Fruit fly (Drosophila melanogaster) whole organism, embryonic: ENCODE results near the gene CG1233.

Experiments
- Asciz ChIP-seq: fragments of 200-800 bp; sonication (Bioruptor generic); optimal IDR thresholded peaks from 2 replicates; lab custom pipeline; 2017; ENCODE audit warnings: missing biosample characterization, mild to moderate bottlenecking, missing genetic modification characterization, missing genetic modification reagents
- Atf6 ChIP-seq: fragments of 200-800 bp; sonication (Bioruptor generic); IDR thresholded peaks from 2 replicates; pipeline ENCODE4 v1.3.6; 2022; ENCODE audit warnings: missing biosample characterization, missing genetic modification characterization
- Bteb2 ChIP-seq: fragments of 200-800 bp; sonication (Bioruptor generic); optimal IDR thresholded peaks from 2 replicates; lab custom pipeline; 2016; ENCODE audit warnings: missing biosample characterization, missing genetic modification characterization
- CG10543 ChIP-seq: fragments of 200-800 bp; sonication (Bioruptor generic); optimal IDR thresholded peaks from 3 replicates; lab custom pipeline; 2017; ENCODE audit warnings: missing biosample characterization, mild to moderate bottlenecking, missing genetic modification characterization, moderate library complexity
- CG10565 ChIP-seq: fragments of 200-800 bp; sonication (Bioruptor generic); optimal IDR thresholded peaks from 3 replicates; lab custom pipeline; 2016; ENCODE audit warnings: missing biosample characterization, mild to moderate bottlenecking, missing genetic modification characterization
- CG10979 ChIP-seq: fragments of 200-800 bp; sonication (Bioruptor generic); optimal IDR thresholded peaks from 2 replicates; lab custom pipeline; 2018; ENCODE audit warnings: missing biosample characterization, mild to moderate bottlenecking, missing genetic modification characterization, moderate library complexity
- CG11093 ChIP-seq: fragments of 200-800 bp; sonication (Bioruptor generic); IDR thresholded peaks from 3 replicates; pipeline ENCODE4 v1.3.6; 2022; ENCODE audit warnings: missing biosample characterization, missing genetic modification characterization
- CG11456 ChIP-seq: fragments of 200-800 bp; sonication (Bioruptor generic); IDR thresholded peaks from 3 replicates; pipeline ENCODE4 v1.3.6; 2022; ENCODE audit warnings: missing biosample characterization, missing genetic modification characterization
- CG12391 ChIP-seq: fragments of 200-800 bp; sonication (Bioruptor generic); optimal IDR thresholded peaks from 3 replicates; lab custom pipeline; 2018; ENCODE audit warnings: missing biosample characterization, mild to moderate bottlenecking, missing genetic modification characterization, moderate library complexity
- CG14441 ChIP-seq: fragments of 200-800 bp; sonication (Bioruptor generic); IDR thresholded peaks from 2 replicates; pipeline ENCODE4 v1.3.6; 2022; ENCODE audit warnings: missing biosample characterization, missing genetic modification characterization
- CG14860 ChIP-seq: fragments of 200-800 bp; sonication (Bioruptor generic); IDR thresholded peaks from 3 replicates; pipeline ENCODE4 v1.3.6; 2022; ENCODE audit warnings: missing biosample characterization, missing genetic modification characterization; ENCODE audit not compliant: partially characterized antibody
- CG16815 ChIP-seq: fragments of 200-800 bp; sonication (Bioruptor generic); optimal IDR thresholded peaks from 3 replicates; lab custom pipeline; 2017; ENCODE audit warnings: missing biosample characterization, mild to moderate bottlenecking, missing genetic modification characterization
- CG17385 ChIP-seq: fragments of 200-800 bp; sonication (Bioruptor generic); optimal IDR thresholded peaks from 3 replicates; lab custom pipeline; 2018; ENCODE audit warnings: missing biosample characterization, mild to moderate bottlenecking, missing genetic modification characterization
- CG18764 ChIP-seq: fragments of 200-800 bp; sonication (Bioruptor generic); optimal IDR thresholded peaks from 3 replicates; lab custom pipeline; 2016; ENCODE audit warnings: missing biosample characterization, missing genetic modification characterization
- CG31365 ChIP-seq: fragments of 200-800 bp; sonication (Bioruptor generic); optimal IDR thresholded peaks from 2 replicates; lab custom pipeline; 2018; ENCODE audit warnings: missing biosample characterization, mild to moderate bottlenecking, missing genetic modification characterization
- CG32772 ChIP-seq: fragments of 200-800 bp; sonication (Bioruptor generic); IDR thresholded peaks from 2 replicates; pipeline ENCODE4 v1.3.6; 2022; ENCODE audit warnings: missing biosample characterization, missing genetic modification characterization
- CG3407 ChIP-seq: fragments of 200-800 bp; sonication (Bioruptor generic); optimal IDR thresholded peaks from 2 replicates; lab custom pipeline; 2018; ENCODE audit warnings: missing biosample characterization, mild to moderate bottlenecking, missing genetic modification characterization
- CG43689 ChIP-seq: fragments of 200-800 bp; sonication (Bioruptor generic); IDR thresholded peaks from 2 replicates; pipeline ENCODE4 v1.3.6; 2022; ENCODE audit warnings: missing biosample characterization, missing genetic modification characterization
- CG6765 ChIP-seq: fragments of 200-800 bp; sonication (Bioruptor generic); optimal IDR thresholded peaks from 3 replicates; lab custom pipeline; 2017; ENCODE audit warnings: missing biosample characterization, mild to moderate bottlenecking, missing genetic modification characterization
- CG6791 ChIP-seq: fragments of 200-800 bp; sonication (Bioruptor generic); IDR thresholded peaks from 3 replicates; pipeline ENCODE4 v1.3.6; 2022; ENCODE audit warnings: missing biosample characterization, missing genetic modification characterization; ENCODE audit not compliant: partially characterized antibody
- CG7963 ChIP-seq: fragments of 200-800 bp; sonication (Bioruptor generic); IDR thresholded peaks from 3 replicates; pipeline ENCODE4 v1.3.6; 2022; ENCODE audit warnings: missing biosample characterization, missing genetic modification characterization; ENCODE audit not compliant: partially characterized antibody
- CG8290 ChIP-seq, 3 experiments: fragments of 200-800 bp; sonication (Bioruptor generic); optimal IDR thresholded peaks; 2 replicates each; lab custom pipeline; 2016 to 2019; ENCODE audit warnings: missing biosample characterization in 3 of 3, missing genetic modification characterization in 3 of 3, mild to moderate bottlenecking in 2 of 3, moderate library complexity in 1 of 3
- CG9932 ChIP-seq: fragments of 200-800 bp; sonication (Bioruptor generic); IDR thresholded peaks from 2 replicates; pipeline ENCODE4 v1.3.6; 2022; ENCODE audit warnings: missing biosample characterization, missing genetic modification characterization
- Chrac-16 ChIP-seq: fragments of 200-800 bp; sonication (Bioruptor generic); optimal IDR thresholded peaks from 3 replicates; lab custom pipeline; 2016; ENCODE audit warnings: missing biosample characterization, missing genetic modification characterization
- ERR ChIP-seq: fragments of 200-800 bp; sonication (Bioruptor generic); optimal IDR thresholded peaks from 2 replicates; lab custom pipeline; 2016; ENCODE audit warnings: missing biosample characterization, missing genetic modification characterization
- Fer1 ChIP-seq: fragments of 200-800 bp; sonication (Bioruptor generic); optimal IDR thresholded peaks from 2 replicates; lab custom pipeline; 2017; ENCODE audit warnings: missing biosample characterization, mild to moderate bottlenecking, missing genetic modification characterization
- HmgD ChIP-seq: fragments of 200-800 bp; sonication (Bioruptor generic); optimal IDR thresholded peaks from 3 replicates; lab custom pipeline; 2016; ENCODE audit warnings: missing biosample characterization, missing genetic modification characterization
- MTF-1 ChIP-seq: fragments of 200-800 bp; sonication (Bioruptor generic); optimal IDR thresholded peaks from 2 replicates; lab custom pipeline; 2018; ENCODE audit warnings: missing biosample characterization, mild to moderate bottlenecking, missing genetic modification characterization, borderline replicate concordance
- Neu2 ChIP-seq: fragments of 200-800 bp; sonication (Bioruptor generic); optimal IDR thresholded peaks from 3 replicates; lab custom pipeline; 2016; ENCODE audit warnings: missing biosample characterization, missing genetic modification characterization, borderline replicate concordance
- ash1 ChIP-seq: fragments of 200-800 bp; sonication (Bioruptor generic); optimal IDR thresholded peaks from 2 replicates; lab custom pipeline; 2018; ENCODE audit warnings: missing biosample characterization, mild to moderate bottlenecking, missing genetic modification characterization
- chinmo ChIP-seq: fragments of 200-800 bp; sonication (Bioruptor generic); IDR thresholded peaks from 4 replicates; pipeline ENCODE4 v1.3.6; 2022; ENCODE audit warnings: missing biosample characterization, missing genetic modification characterization; ENCODE audit not compliant: partially characterized antibody
- chn ChIP-seq: fragments of 200-800 bp; sonication (Bioruptor generic); optimal IDR thresholded peaks from 2 replicates; lab custom pipeline; 2016; ENCODE audit warnings: missing biosample characterization, missing genetic modification characterization
- croc ChIP-seq: fragments of 200-800 bp; sonication (Bioruptor generic); conservative IDR thresholded peaks from 3 replicates; pipeline ENCODE4 v1.3.6; 2022; ENCODE audit warnings: missing biosample characterization, missing genetic modification characterization
- dmrt11E ChIP-seq: fragments of 200-800 bp; sonication (Bioruptor generic); optimal IDR thresholded peaks from 3 replicates; lab custom pipeline; 2018; ENCODE audit warnings: missing biosample characterization, mild to moderate bottlenecking, missing genetic modification characterization, moderate library complexity
- gro ChIP-seq: fragments of 200-800 bp; sonication (Bioruptor generic); optimal IDR thresholded peaks from 2 replicates; lab custom pipeline; 2016; ENCODE audit warnings: missing biosample characterization, missing genetic modification characterization
- jigr1 ChIP-seq: fragments of 200-800 bp; sonication (Bioruptor generic); IDR thresholded peaks from 3 replicates; pipeline ENCODE4 v1.3.6; 2022; ENCODE audit warnings: missing biosample characterization, missing genetic modification characterization
- ken ChIP-seq: fragments of 200-800 bp; sonication (Bioruptor generic); IDR thresholded peaks from 3 replicates; pipeline ENCODE4 v1.3.6; 2022; ENCODE audit warnings: missing biosample characterization, missing genetic modification characterization
- luna ChIP-seq: fragments of 200-800 bp; sonication (Bioruptor generic); optimal IDR thresholded peaks from 2 replicates; lab custom pipeline; 2016; ENCODE audit warnings: missing biosample characterization, missing genetic modification characterization
- pb ChIP-seq: fragments of 200-800 bp; sonication (Bioruptor generic); optimal IDR thresholded peaks from 3 replicates; lab custom pipeline; 2016; ENCODE audit warnings: missing biosample characterization, missing genetic modification characterization
- pho ChIP-seq: fragments of 200-800 bp; sonication (Bioruptor generic); optimal IDR thresholded peaks from 2 replicates; lab custom pipeline; 2016; ENCODE audit warnings: missing biosample characterization, missing genetic modification characterization
- phol ChIP-seq: fragments of 200-800 bp; sonication (Bioruptor generic); optimal IDR thresholded peaks from 3 replicates; lab custom pipeline; 2018; ENCODE audit warnings: missing biosample characterization, mild to moderate bottlenecking, missing genetic modification characterization, moderate library complexity
- pita ChIP-seq: fragments of 200-800 bp; sonication (Bioruptor generic); optimal IDR thresholded peaks from 2 replicates; lab custom pipeline; 2017; ENCODE audit warnings: missing biosample characterization, mild to moderate bottlenecking, missing genetic modification characterization
- slp2 ChIP-seq: fragments of 200-800 bp; sonication (Bioruptor generic); optimal IDR thresholded peaks from 2 replicates; lab custom pipeline; 2016; ENCODE audit warnings: missing biosample characterization, missing genetic modification characterization
- toy ChIP-seq: fragments of 200-800 bp; sonication (Bioruptor generic); IDR thresholded peaks from 2 replicates; pipeline ENCODE4 v1.3.6; 2022; ENCODE audit warnings: missing biosample characterization, missing genetic modification characterization
- tup ChIP-seq: fragments of 200-800 bp; sonication (Bioruptor generic); optimal IDR thresholded peaks from 2 replicates; lab custom pipeline; 2016; ENCODE audit warnings: missing biosample characterization, mild to moderate bottlenecking, missing genetic modification characterization, moderate library complexity
- tx ChIP-seq: fragments of 200-800 bp; sonication (Bioruptor generic); optimal IDR thresholded peaks from 2 replicates; lab custom pipeline; 2016; ENCODE audit warnings: missing biosample characterization, missing genetic modification characterization
- usp ChIP-seq: fragments of >200 bp; optimal IDR thresholded peaks from 2 replicates; lab custom pipeline; 2017; ENCODE audit warnings: missing biosample characterization, missing genetic modification characterization
- zf30C ChIP-seq: fragments of 200-800 bp; sonication (Bioruptor generic); optimal IDR thresholded peaks from 3 replicates; lab custom pipeline; 2018; ENCODE audit warnings: missing biosample characterization, mild to moderate bottlenecking, missing genetic modification characterization

The CG1233 gene

dm6 chr3L:331842-332802 lies 29.1 kb upstream of the CG1233 start, which contains the start of gene mthl9 (continued):
- TF ChIP-seq MTF-1 (GFP tag; lab: Kevin White, UChicago) (peak; percentile 6), gro (no peak), CG10979 (tag; lab: Kevin White, UChicago) (no peak), pho (peak; percentile 2), CG9932 (GFP tag; lab: Robert Waterston, UW) (peak; percentile 30; the same call in 1 of the 2 replicates), chn (GFP tag; lab: Kevin White, UChicago) (no peak), croc (GFP tag; lab: Robert Waterston, UW) (no peak), slp2 (GFP tag; lab: Kevin White, UChicago) (no peak), CG16815 (no peak), CG12391 (tag; lab: Kevin White, UChicago) (no peak), Fer1 (GFP tag; lab: Kevin White, UChicago) (peak; percentile 62), Bteb2 (GFP tag; lab: Kevin White, UChicago) (no peak), Atf6 (peak; percentile 56; the same call in 1 of the 2 replicates), CG14441 (GFP tag; lab: Robert Waterston, UW) (peak; percentile 41; the same call in 1 of the 2 replicates), Asciz (GFP tag; lab: Kevin White, UChicago) (no peak), ken (0 out of 3 replicates have a peak, but pooled peaks have one; percentile 25), CG18764 (GFP tag; lab: Kevin White, UChicago) (no peak), CG43689 (GFP tag; lab: Robert Waterston, UW) (no peak), ERR (GFP tag; lab: Kevin White, UChicago) (no peak), CG8290 (GFP tag; optimal IDR thresholded peaks at IDR 0.05; lab: Kevin White, UChicago) (no peak), CG8290 (tag; optimal IDR thresholded peaks at IDR 0.05; lab: Kevin White, UChicago) (peak in 1 of 2 experiments; percentile 8), pita (peak; percentile 64), CG10543 (GFP tag; lab: Kevin White, UChicago) (peak; percentile 94), ash1 (no peak), CG17385 (GFP tag; lab: Kevin White, UChicago) (peak; percentile 17), CG3407 (GFP tag; lab: Kevin White, UChicago) (no peak), CG6765 (GFP tag; lab: Kevin White, UChicago) (peak; percentile 45), Chrac-16 (GFP tag; lab: Kevin White, UChicago) (no peak), CG32772 (GFP tag; lab: Robert Waterston, UW) (no peak), CG7963 (GFP tag; lab: Robert Waterston, UW) (no peak), luna (GFP tag; lab: Kevin White, UChicago) (no peak), phol (tag; lab: Kevin White, UChicago) (no peak), pb (GFP tag; lab: Kevin White, UChicago) (no peak), zf30C (GFP tag; lab: Kevin White, UChicago) (no peak), CG11093 (GFP tag; lab: Robert Waterston, UW) (no peak), CG6791 (no peak), CG11456 (GFP tag; lab: Robert Waterston, UW) (no peak), chinmo (GFP tag; lab: Robert Waterston, UW) (peak; percentile 99), HmgD (GFP tag; lab: Kevin White, UChicago) (no peak), Neu2 (GFP tag; lab: Kevin White, UChicago) (no peak), toy (GFP tag; lab: Robert Waterston, UW) (no peak), dmrt11E (tag; lab: Kevin White, UChicago) (no peak), CG10565 (GFP tag; lab: Kevin White, UChicago) (no peak), jigr1 (GFP tag; lab: Robert Waterston, UW) (no peak; the same call in 2 of the 3 replicates), tx (GFP tag; lab: Kevin White, UChicago) (no peak), usp (GFP tag; lab: Kevin White, UChicago) (no peak), CG31365 (no peak), CG14860 (GFP tag; lab: Robert Waterston, UW) (no peak), tup (GFP tag; lab: Kevin White, UChicago) (no peak)
